Fruit fly (Drosophila melanogaster) whole organism, embryonic: ENCODE measurements around the gene Pat1.
A peak's percentile ranks its signal among the peaks of the same experiment; 100 is the strongest.

Source experiments
- Aef1 ChIP-seq: fragments of 200-800 bp; sonication (Bioruptor generic); IDR thresholded peaks from 3 replicates; pipeline ENCODE4 v1.3.6; 2022; ENCODE audit warnings: missing biosample characterization, missing genetic modification characterization
- Bgb ChIP-seq: fragments of 200-800 bp; sonication (Bioruptor generic); IDR thresholded peaks from 2 replicates; pipeline ENCODE4 v1.3.6; 2022; ENCODE audit warnings: missing biosample characterization, missing genetic modification characterization; ENCODE audit not compliant: partially characterized antibody
- CG10147 ChIP-seq: fragments of 200-800 bp; sonication (Bioruptor generic); optimal IDR thresholded peaks from 2 replicates; lab custom pipeline; 2019; ENCODE audit warnings: missing biosample characterization, mild to moderate bottlenecking, missing genetic modification characterization, moderate library complexity
- CG10462 ChIP-seq: fragments of 200-800 bp; sonication (Bioruptor generic); optimal IDR thresholded peaks from 2 replicates; lab custom pipeline; 2016; ENCODE audit warnings: missing biosample characterization, missing genetic modification characterization
- CG11247 ChIP-seq: fragments of 200-800 bp; sonication (Bioruptor generic); IDR thresholded peaks from 2 replicates; pipeline ENCODE4 v1.3.6; 2022; ENCODE audit warnings: missing biosample characterization, missing genetic modification characterization
- CG12236 ChIP-seq: fragments of 200-800 bp; sonication (Bioruptor generic); optimal IDR thresholded peaks from 2 replicates; lab custom pipeline; 2016; ENCODE audit warnings: missing biosample characterization, missing genetic modification characterization
- CG12391 ChIP-seq: fragments of 200-800 bp; sonication (Bioruptor generic); optimal IDR thresholded peaks from 3 replicates; lab custom pipeline; 2018; ENCODE audit warnings: missing biosample characterization, mild to moderate bottlenecking, missing genetic modification characterization, moderate library complexity
- CG12769 ChIP-seq: fragments of 200-800 bp; sonication (Bioruptor generic); optimal IDR thresholded peaks from 2 replicates; lab custom pipeline; 2019; ENCODE audit warnings: missing biosample characterization, mild to moderate bottlenecking, missing genetic modification characterization, moderate library complexity
- CG13894 ChIP-seq: fragments of 200-800 bp; sonication (Bioruptor generic); optimal IDR thresholded peaks from 3 replicates; lab custom pipeline; 2018; ENCODE audit warnings: missing biosample characterization, mild to moderate bottlenecking, missing genetic modification characterization, moderate library complexity
- CG15011 ChIP-seq: fragments of 200-800 bp; sonication (Bioruptor generic); optimal IDR thresholded peaks from 3 replicates; lab custom pipeline; 2018; ENCODE audit warnings: missing biosample characterization, mild to moderate bottlenecking, missing genetic modification characterization
- CG15073 ChIP-seq: fragments of 200-800 bp; sonication (Bioruptor generic); optimal IDR thresholded peaks from 2 replicates; lab custom pipeline; 2016; ENCODE audit warnings: missing biosample characterization, missing genetic modification characterization
- CG15601 ChIP-seq: fragments of 200-800 bp; sonication (Bioruptor generic); optimal IDR thresholded peaks from 3 replicates; lab custom pipeline; 2019; ENCODE audit warnings: missing biosample characterization, mild to moderate bottlenecking, missing genetic modification characterization, moderate library complexity
- CG17186 ChIP-seq: fragments of 200-800 bp; sonication (Bioruptor generic); optimal IDR thresholded peaks from 3 replicates; lab custom pipeline; 2017; ENCODE audit warnings: missing biosample characterization, missing genetic modification reagents, missing genetic modification characterization
- CG17385 ChIP-seq: fragments of 200-800 bp; sonication (Bioruptor generic); optimal IDR thresholded peaks from 3 replicates; lab custom pipeline; 2018; ENCODE audit warnings: missing biosample characterization, mild to moderate bottlenecking, missing genetic modification characterization
- CG17829 ChIP-seq: fragments of 200-800 bp; optimal IDR thresholded peaks from 2 replicates; lab custom pipeline; 2019; ENCODE audit warnings: missing biosample characterization, mild to moderate bottlenecking, missing genetic modification characterization, moderate library complexity
- CG2199 ChIP-seq: fragments of 200-800 bp; sonication (Bioruptor generic); IDR thresholded peaks from 3 replicates; pipeline ENCODE4 v1.3.6; 2022; ENCODE audit warnings: missing biosample characterization, missing genetic modification characterization
- CG33557 ChIP-seq: fragments of 200-800 bp; sonication (Bioruptor generic); optimal IDR thresholded peaks from 2 replicates; lab custom pipeline; 2019; ENCODE audit warnings: missing biosample characterization, mild to moderate bottlenecking, missing genetic modification characterization, moderate library complexity
- CG3726 ChIP-seq: fragments of 200-800 bp; sonication (Bioruptor generic); IDR thresholded peaks from 3 replicates; pipeline ENCODE4, ENCODE4 v1.3.6; 2022; ENCODE audit warnings: missing biosample characterization, missing genetic modification characterization
- CG4404 ChIP-seq: fragments of 200-800 bp; sonication (Bioruptor generic); IDR thresholded peaks from 2 replicates; pipeline ENCODE4 v1.3.6; 2022; ENCODE audit warnings: missing biosample characterization, missing genetic modification characterization
- CG5953 ChIP-seq: fragments of 200-800 bp; sonication (Bioruptor generic); IDR thresholded peaks from 2 replicates; pipeline ENCODE4 v1.3.6; 2022; ENCODE audit warnings: missing biosample characterization, missing genetic modification characterization
- CG8388 ChIP-seq: fragments of 200-800 bp; sonication (Bioruptor generic); optimal IDR thresholded peaks from 2 replicates; lab custom pipeline; 2019; ENCODE audit warnings: missing biosample characterization, mild to moderate bottlenecking, missing genetic modification characterization, moderate library complexity
- Dfd ChIP-seq, 2 experiments: fragments of >200 bp; optimal IDR thresholded peaks; 2 replicates each; lab custom pipeline; 2017; ENCODE audit warnings: missing biosample characterization in 2 of 2, missing genetic modification characterization in 2 of 2
- Fer2 ChIP-seq: fragments of 200-800 bp; sonication (Bioruptor generic); optimal IDR thresholded peaks from 2 replicates; lab custom pipeline; 2018; ENCODE audit warnings: missing biosample characterization, mild to moderate bottlenecking, missing genetic modification characterization, moderate library complexity
- HLH4C ChIP-seq: fragments of 200-800 bp; sonication (Bioruptor generic); IDR thresholded peaks from 3 replicates; pipeline ENCODE4 v1.3.6; 2022; ENCODE audit warnings: missing biosample characterization, missing genetic modification characterization; ENCODE audit not compliant: partially characterized antibody
- HmgD ChIP-seq: fragments of 200-800 bp; sonication (Bioruptor generic); optimal IDR thresholded peaks from 3 replicates; lab custom pipeline; 2016; ENCODE audit warnings: missing biosample characterization, missing genetic modification characterization
- Hr3 ChIP-seq: fragments of 200-800 bp; sonication (Bioruptor generic); optimal IDR thresholded peaks from 3 replicates; lab custom pipeline; 2016; ENCODE audit warnings: missing biosample characterization, missing genetic modification characterization
- Lpt ChIP-seq: fragments of >200 bp; optimal IDR thresholded peaks from 2 replicates; lab custom pipeline; 2018; ENCODE audit warnings: missing biosample characterization, missing genetic modification characterization
- Meics ChIP-seq: fragments of 200-800 bp; sonication (Bioruptor generic); optimal IDR thresholded peaks from 2 replicates; lab custom pipeline; 2017; ENCODE audit warnings: missing biosample characterization, mild to moderate bottlenecking, missing genetic modification characterization
- NC2β ChIP-seq: fragments of 200-800 bp; sonication (Bioruptor generic); optimal IDR thresholded peaks from 2 replicates; lab custom pipeline; 2016; ENCODE audit warnings: missing biosample characterization, missing genetic modification characterization
- Neu2 ChIP-seq: fragments of 200-800 bp; sonication (Bioruptor generic); optimal IDR thresholded peaks from 3 replicates; lab custom pipeline; 2016; ENCODE audit warnings: missing biosample characterization, missing genetic modification characterization, borderline replicate concordance
- Nf-YB ChIP-seq: fragments of 200-800 bp; sonication (Bioruptor generic); optimal IDR thresholded peaks from 3 replicates; lab custom pipeline; 2019; ENCODE audit warnings: missing biosample characterization, mild to moderate bottlenecking, missing genetic modification characterization, moderate library complexity
- Optix ChIP-seq: fragments of 200-800 bp; sonication (Bioruptor generic); IDR thresholded peaks from 3 replicates; pipeline ENCODE4 v1.3.6; 2022; ENCODE audit warnings: missing biosample characterization, missing genetic modification characterization
- Six4 ChIP-seq: fragments of 200-800 bp; sonication (Bioruptor generic); optimal IDR thresholded peaks from 2 replicates; lab custom pipeline; 2016; ENCODE audit warnings: missing biosample characterization, missing genetic modification characterization
- Trl ChIP-seq, 3 experiments: fragments of >200 bp in 2 of 3; fragments of 200-800 bp in 1 of 3; sonication (Bioruptor generic) in 1 of 3; optimal IDR thresholded peaks; 2 replicates in 1 of 3; 3 replicates in 2 of 3; lab custom pipeline; 2016 to 2017; ENCODE audit warnings: missing biosample characterization in 1 of 3, missing genetic modification characterization in 1 of 3
- Usf ChIP-seq: fragments of 200-800 bp; sonication (Bioruptor generic); optimal IDR thresholded peaks from 2 replicates; lab custom pipeline; 2017; ENCODE audit warnings: missing genotype, missing biosample characterization, missing genetic modification characterization
- crol ChIP-seq: fragments of 200-800 bp; sonication (Bioruptor generic); IDR thresholded peaks from 2 replicates; pipeline ENCODE4 v1.3.6; 2022; ENCODE audit warnings: missing biosample characterization, missing genetic modification characterization
- danr ChIP-seq: fragments of 200-800 bp; sonication (Bioruptor generic); IDR thresholded peaks from 2 replicates; pipeline ENCODE4 v1.3.6; 2022; ENCODE audit warnings: missing biosample characterization, missing genetic modification characterization
- dati ChIP-seq: fragments of 200-800 bp; sonication (Bioruptor generic); IDR thresholded peaks from 2 replicates; pipeline ENCODE4 v1.3.6; 2022; ENCODE audit warnings: missing biosample characterization, missing genetic modification characterization
- dysf ChIP-seq: fragments of 200-800 bp; sonication (Bioruptor generic); IDR thresholded peaks from 3 replicates; pipeline ENCODE4 v1.3.6; 2022; ENCODE audit warnings: missing biosample characterization, missing genetic modification characterization
- eve ChIP-seq, 2 experiments: fragments of >200 bp; optimal IDR thresholded peaks; 2 replicates each; lab custom pipeline; 2017; ENCODE audit warnings: missing biosample characterization in 2 of 2, missing genetic modification characterization in 2 of 2
- her ChIP-seq: fragments of 200-800 bp; sonication (Bioruptor generic); optimal IDR thresholded peaks from 2 replicates; lab custom pipeline; 2016; ENCODE audit warnings: missing biosample characterization, missing genetic modification characterization
- hth ChIP-seq: fragments of >200 bp; optimal IDR thresholded peaks from 2 replicates; lab custom pipeline; 2017; ENCODE audit warnings: inconsistent platforms
- lab ChIP-seq: fragments of 200-800 bp; sonication (Bioruptor generic); optimal IDR thresholded peaks from 3 replicates; lab custom pipeline; 2017; ENCODE audit warnings: missing biosample characterization, missing genetic modification characterization, mild to moderate bottlenecking, moderate library complexity, missing genetic modification reagents
- maf-S ChIP-seq: fragments of 200-800 bp; sonication (Bioruptor generic); optimal IDR thresholded peaks from 2 replicates; lab custom pipeline; 2016; ENCODE audit warnings: missing biosample characterization, missing genetic modification characterization
- onecut ChIP-seq: fragments of 200-800 bp; sonication (Bioruptor generic); IDR thresholded peaks from 2 replicates; pipeline ENCODE4 v1.3.6; 2022; ENCODE audit warnings: missing biosample characterization, missing genetic modification characterization
- pita ChIP-seq: fragments of 200-800 bp; sonication (Bioruptor generic); optimal IDR thresholded peaks from 2 replicates; lab custom pipeline; 2017; ENCODE audit warnings: missing biosample characterization, mild to moderate bottlenecking, missing genetic modification characterization
- repo ChIP-seq: fragments of 200-800 bp; sonication (Bioruptor generic); optimal IDR thresholded peaks from 2 replicates; lab custom pipeline; 2016; ENCODE audit warnings: missing biosample characterization, missing genetic modification characterization
- run ChIP-seq: fragments of 200-800 bp; sonication (Bioruptor generic); optimal IDR thresholded peaks from 3 replicates; lab custom pipeline; 2018; ENCODE audit warnings: missing biosample characterization, mild to moderate bottlenecking, missing genetic modification characterization
- sima ChIP-seq: fragments of 200-800 bp; sonication (Bioruptor generic); optimal IDR thresholded peaks from 2 replicates; lab custom pipeline; 2016; ENCODE audit warnings: missing biosample characterization, missing genetic modification characterization
- trem ChIP-seq: fragments of 200-800 bp; optimal IDR thresholded peaks from 3 replicates; lab custom pipeline; 2019; ENCODE audit warnings: missing biosample characterization, mild to moderate bottlenecking, missing genetic modification characterization, moderate library complexity
- zfh2 ChIP-seq: fragments of 200-800 bp; sonication (Bioruptor generic); optimal IDR thresholded peaks from 2 replicates; lab custom pipeline; 2016; ENCODE audit warnings: missing biosample characterization, missing genetic modification characterization

Gene Pat1

DNA sequence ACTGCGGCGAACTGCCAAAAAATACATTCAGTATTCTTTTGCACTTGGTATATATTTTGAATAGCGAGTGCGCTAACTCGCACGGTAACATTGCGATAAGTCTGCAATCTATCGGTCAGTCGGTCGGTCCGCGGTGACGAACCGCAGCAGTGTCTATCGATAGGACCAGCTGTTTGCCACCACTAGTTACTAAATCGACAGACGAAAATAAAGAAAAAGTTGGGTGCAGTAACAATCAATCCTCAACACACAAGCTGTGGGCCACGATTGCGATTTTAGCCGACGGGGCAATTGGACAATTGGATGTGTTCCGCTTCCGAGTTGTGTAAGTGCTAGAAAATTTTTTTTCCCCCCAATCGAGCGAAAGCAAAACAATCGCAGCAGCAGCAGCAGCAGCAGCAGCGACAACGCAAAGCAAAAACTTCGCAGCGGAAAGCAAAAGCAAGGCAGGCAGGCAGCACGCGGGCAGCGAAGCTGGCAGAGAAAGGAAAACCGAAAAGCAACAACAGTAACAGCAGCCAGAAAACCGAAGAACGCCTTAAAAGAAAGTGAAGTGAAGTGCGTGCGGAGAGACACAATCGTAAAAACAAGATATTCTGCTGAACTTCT lies at the start of gene Pat1 (continued):
- TF ChIP-seq Aef1 (GFP tag; lab: Robert Waterston, UW) (no peak), eve (GFP tag; optimal IDR thresholded peaks at IDR 0.05; lab: Kevin White, UChicago) (no peak), CG12769 (tag; lab: Kevin White, UChicago) (peak; percentile 18), CG2199 (GFP tag; lab: Robert Waterston, UW) (0 out of 3 replicates have a peak, but pooled peaks have one; percentile 39), CG17385 (GFP tag; lab: Kevin White, UChicago) (no peak), Six4 (GFP tag; lab: Kevin White, UChicago) (no peak), lab (GFP tag; lab: Kevin White, UChicago) (peak; percentile 53), her (no peak), Hr3 (GFP tag; lab: Kevin White, UChicago) (no peak), CG15011 (GFP tag; lab: Kevin White, UChicago) (no peak), repo (GFP tag; lab: Kevin White, UChicago) (no peak), CG10462 (no peak), NC2β (GFP tag; lab: Kevin White, UChicago) (peak; percentile 27), pita (GFP tag; lab: Kevin White, UChicago) (no peak), zfh2 (GFP tag; lab: Kevin White, UChicago) (no peak), Neu2 (GFP tag; lab: Kevin White, UChicago) (no peak), CG10147 (GFP tag; lab: Kevin White, UChicago) (peak; percentile 0), onecut (GFP tag; lab: Robert Waterston, UW) (0 out of 2 replicates have a peak, but pooled peaks have one; percentile 16), trem (tag; lab: Kevin White, UChicago) (peak; percentile 59), Fer2 (no peak), CG3726 (no peak), Optix (GFP tag; lab: Robert Waterston, UW) (no peak), CG11247 (GFP tag; lab: Robert Waterston, UW) (no peak; the same call in 1 of the 2 replicates), hth (lab: Kevin White, UChicago) (no peak), Meics (GFP tag; lab: Kevin White, UChicago) (no peak), dysf (no peak), crol (GFP tag; lab: Robert Waterston, UW) (no peak), CG15073 (GFP tag; lab: Kevin White, UChicago) (no peak), Usf (GFP tag; lab: Kevin White, UChicago) (no peak), CG12236 (GFP tag; lab: Kevin White, UChicago) (no peak), CG17829 (peak; percentile 38), HmgD (GFP tag; lab: Kevin White, UChicago) (peak; percentile 15), CG15601 (tag; lab: Kevin White, UChicago) (peak; percentile 27), CG4404 (GFP tag; lab: Robert Waterston, UW) (no peak), maf-S (GFP tag; lab: Kevin White, UChicago) (no peak), Dfd (GFP tag; optimal IDR thresholded peaks at IDR 0.05; lab: Kevin White, UChicago) (no peak), danr (GFP tag; lab: Robert Waterston, UW) (no peak), dati (GFP tag; lab: Robert Waterston, UW) (no peak), Bgb (peak; percentile 95), CG13894 (tag; lab: Kevin White, UChicago) (peak; percentile 43), Trl (optimal IDR thresholded peaks at IDR 0.05; lab: Kevin White, UChicago) (no peak), Trl (GFP tag; optimal IDR thresholded peaks at IDR 0.05; lab: Kevin White, UChicago) (no peak), CG12391 (tag; lab: Kevin White, UChicago) (peak; percentile 27), run (tag; lab: Kevin White, UChicago) (peak; percentile 5), CG8388 (GFP tag; lab: Kevin White, UChicago) (no peak), CG5953 (no peak), Nf-YB (no peak), HLH4C (GFP tag; lab: Robert Waterston, UW) (peak; percentile 83), sima (GFP tag; lab: Kevin White, UChicago) (no peak), CG33557 (GFP tag; lab: Kevin White, UChicago) (no peak), Lpt (GFP tag; lab: Kevin White, UChicago) (no peak), CG17186 (GFP tag; lab: Kevin White, UChicago) (peak; percentile 93)
